Fruit fly (Drosophila melanogaster): ENCODE measurements around the gene CG5199.

dm6 chr3L:20439772-20440171, 12.9 kb downstream of the CG5199 start, which contains the start of gene Hpd:
- TF ChIP-seq Mnt (GFP tag; optimal IDR thresholded peaks at IDR 0.05) (no peak), cic (GFP tag; optimal IDR thresholded peaks at IDR 0.05) (no peak), Clk (GFP tag; optimal IDR thresholded peaks at IDR 0.05) (no peak), CG14711 (tag; optimal IDR thresholded peaks at IDR 0.05) (no peak), Crg-1 (GFP tag; optimal IDR thresholded peaks at IDR 0.05) (no peak), Hr96 (GFP tag; optimal IDR thresholded peaks at IDR 0.05) (no peak), CG5204 (GFP tag; optimal IDR thresholded peaks at IDR 0.05) (no peak), ovo (GFP tag; optimal IDR thresholded peaks at IDR 0.05) (no peak)
